Worm (Caenorhabditis elegans): ENCODE measurements around the gene H04J21.1.

DNA sequence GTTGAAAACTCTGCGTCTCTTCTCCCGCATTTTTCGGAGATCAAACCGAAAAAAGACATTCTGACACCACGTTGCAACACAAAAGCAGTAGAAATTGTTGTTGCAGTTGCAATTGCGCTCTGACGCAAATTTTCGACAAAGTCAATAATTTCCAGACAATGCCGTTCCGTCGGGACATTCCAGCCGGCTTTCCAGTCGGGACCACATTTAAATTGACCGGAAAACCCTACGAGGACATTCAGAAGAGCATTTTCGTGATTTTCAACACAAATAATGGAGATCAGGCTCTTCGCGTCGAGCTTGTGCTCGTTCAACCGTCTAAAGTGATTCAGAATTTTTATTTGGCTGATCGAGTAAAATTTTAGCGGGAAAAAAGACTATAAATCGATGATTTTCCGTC is 47.2 kb upstream of the H04J21.1 start:
- TF ChIP-seq lin-15B (tag; optimal IDR thresholded peaks at IDR 0.05) (no peak), elt-1 (tag; optimal IDR thresholded peaks at IDR 0.05) (no peak), jun-1 (tag; optimal IDR thresholded peaks at IDR 0.05) (no peak), ama-1 (optimal IDR thresholded peaks at IDR 0.05) (no peak), ceh-82 (tag; optimal IDR thresholded peaks at IDR 0.05) (no peak), ceh-9 (tag; optimal IDR thresholded peaks at IDR 0.05) (no peak), ztf-4 (tag; optimal IDR thresholded peaks at IDR 0.05) (no peak), ztf-11 (tag; optimal IDR thresholded peaks at IDR 0.05) (no peak), zag-1 (tag; optimal IDR thresholded peaks at IDR 0.05) (no peak)

Measured in whole organism, L3 larva.